Fruit fly (Drosophila melanogaster) whole organism, embryonic: ENCODE results near the gene sif.

Experiments
- B-H2 ChIP-seq: fragments of 200-800 bp; sonication (Bioruptor generic); optimal IDR thresholded peaks from 2 replicates; lab custom pipeline; 2018; ENCODE audit warnings: missing biosample characterization, mild to moderate bottlenecking, missing genetic modification characterization
- BEAF-32 ChIP-seq: fragments of 200-800 bp; sonication (Bioruptor generic); optimal IDR thresholded peaks from 3 replicates; lab custom pipeline; 2017; ENCODE audit warnings: missing biosample characterization, missing genetic modification characterization, mild to moderate bottlenecking, moderate library complexity, missing genetic modification reagents
- CG10321 ChIP-seq: fragments of 200-800 bp; sonication (Bioruptor generic); IDR thresholded peaks from 2 replicates; pipeline ENCODE4 v1.3.6; 2022; ENCODE audit warnings: missing biosample characterization, missing genetic modification characterization
- CG12391 ChIP-seq: fragments of 200-800 bp; sonication (Bioruptor generic); optimal IDR thresholded peaks from 3 replicates; lab custom pipeline; 2018; ENCODE audit warnings: missing biosample characterization, mild to moderate bottlenecking, missing genetic modification characterization, moderate library complexity
- CG12659 ChIP-seq: fragments of 200-800 bp; sonication (Bioruptor generic); optimal IDR thresholded peaks from 3 replicates; lab custom pipeline; 2017; ENCODE audit warnings: mild to moderate bottlenecking, missing biosample characterization, missing genetic modification reagents, missing genetic modification characterization
- CG13287 ChIP-seq: fragments of 200-800 bp; sonication (Bioruptor generic); IDR thresholded peaks from 2 replicates; pipeline ENCODE4 v1.3.6; 2022; ENCODE audit warnings: missing biosample characterization, missing genetic modification characterization; ENCODE audit not compliant: partially characterized antibody
- CG15601 ChIP-seq: fragments of 200-800 bp; sonication (Bioruptor generic); optimal IDR thresholded peaks from 3 replicates; lab custom pipeline; 2019; ENCODE audit warnings: missing biosample characterization, mild to moderate bottlenecking, missing genetic modification characterization, moderate library complexity
- CG16813 ChIP-seq: fragments of 200-800 bp; sonication (Bioruptor generic); IDR thresholded peaks from 3 replicates; pipeline ENCODE4 v1.3.6; 2022; ENCODE audit warnings: missing biosample characterization, missing genetic modification characterization; ENCODE audit not compliant: partially characterized antibody
- CG18262 ChIP-seq: fragments of 200-800 bp; optimal IDR thresholded peaks from 3 replicates; lab custom pipeline; 2019; ENCODE audit warnings: missing biosample characterization, mild to moderate bottlenecking, missing genetic modification characterization, moderate library complexity
- CG18476 ChIP-seq: fragments of 200-800 bp; sonication (Bioruptor generic); optimal IDR thresholded peaks from 2 replicates; lab custom pipeline; 2016; ENCODE audit warnings: missing biosample characterization, mild to moderate bottlenecking, missing genetic modification characterization
- CG32772 ChIP-seq: fragments of 200-800 bp; sonication (Bioruptor generic); IDR thresholded peaks from 2 replicates; pipeline ENCODE4 v1.3.6; 2022; ENCODE audit warnings: missing biosample characterization, missing genetic modification characterization
- CG9437 ChIP-seq: fragments of 200-800 bp; sonication (Bioruptor generic); optimal IDR thresholded peaks from 2 replicates; lab custom pipeline; 2018; ENCODE audit warnings: missing biosample characterization, mild to moderate bottlenecking, missing genetic modification characterization
- CG9797 ChIP-seq: fragments of 200-800 bp; sonication (Bioruptor generic); optimal IDR thresholded peaks from 3 replicates; lab custom pipeline; 2018; ENCODE audit warnings: missing biosample characterization, mild to moderate bottlenecking, missing genetic modification characterization
- CkIIα-i1 ChIP-seq: fragments of 200-800 bp; sonication (Bioruptor generic); IDR thresholded peaks from 2 replicates; pipeline ENCODE4 v1.3.6; 2022; ENCODE audit warnings: missing biosample characterization, missing genetic modification characterization
- E2f1 ChIP-seq: fragments of 200-800 bp; sonication (Bioruptor generic); IDR thresholded peaks from 2 replicates; pipeline ENCODE4 v1.3.6; 2022; ENCODE audit warnings: missing biosample characterization, missing genetic modification characterization
- E2f2 ChIP-seq: fragments of 200-800 bp; sonication (Bioruptor generic); IDR thresholded peaks from 2 replicates; pipeline ENCODE4 v1.3.6; 2022; ENCODE audit warnings: missing biosample characterization, missing genetic modification characterization
- Ets65A ChIP-seq: fragments of 200-800 bp; sonication (Bioruptor generic); peaks from one replicate; lab custom pipeline; 2016; ENCODE audit warnings: missing biosample characterization, missing genetic modification characterization
- GATAe ChIP-seq: fragments of 200-800 bp; sonication (Bioruptor generic); conservative IDR thresholded peaks from 2 replicates; pipeline ENCODE4 v1.3.6; 2022; ENCODE audit warnings: missing biosample characterization, missing genetic modification characterization
- HLH4C ChIP-seq: fragments of 200-800 bp; sonication (Bioruptor generic); IDR thresholded peaks from 3 replicates; pipeline ENCODE4 v1.3.6; 2022; ENCODE audit warnings: missing biosample characterization, missing genetic modification characterization; ENCODE audit not compliant: partially characterized antibody
- Hmx ChIP-seq: fragments of 200-800 bp; sonication (Bioruptor generic); optimal IDR thresholded peaks from 2 replicates; lab custom pipeline; 2016; ENCODE audit warnings: missing biosample characterization, missing genetic modification characterization
- Myb ChIP-seq: fragments of 200-800 bp; sonication (Bioruptor generic); optimal IDR thresholded peaks from 2 replicates; lab custom pipeline; 2016; ENCODE audit warnings: missing biosample characterization, missing genetic modification characterization
- Nf-YC ChIP-seq: fragments of 200-800 bp; optimal IDR thresholded peaks from 3 replicates; lab custom pipeline; 2019; ENCODE audit warnings: missing biosample characterization, mild to moderate bottlenecking, missing genetic modification characterization, moderate library complexity
- Oaz ChIP-seq: fragments of 200-800 bp; sonication (Bioruptor generic); IDR thresholded peaks from 2 replicates; pipeline ENCODE4 v1.3.6; 2022; ENCODE audit warnings: missing biosample characterization, missing genetic modification characterization
- Optix ChIP-seq: fragments of 200-800 bp; sonication (Bioruptor generic); IDR thresholded peaks from 3 replicates; pipeline ENCODE4 v1.3.6; 2022; ENCODE audit warnings: missing biosample characterization, missing genetic modification characterization
- Pdp1 ChIP-seq, 2 experiments: fragments of 200-800 bp; sonication (Bioruptor generic); optimal IDR thresholded peaks; 3 replicates each; lab custom pipeline; 2016; ENCODE audit warnings: missing biosample characterization in 2 of 2, missing genetic modification characterization in 2 of 2, mild to moderate bottlenecking in 1 of 2, moderate library complexity in 1 of 2
- Scr ChIP-seq: fragments of 200-800 bp; sonication (Bioruptor generic); IDR thresholded peaks from 2 replicates; pipeline ENCODE4 v1.3.6; 2022; ENCODE audit warnings: missing biosample characterization, missing genetic modification characterization; ENCODE audit not compliant: partially characterized antibody
- Ssrp ChIP-seq: fragments of 200-800 bp; sonication (Bioruptor generic); optimal IDR thresholded peaks from 2 replicates; lab custom pipeline; 2018; ENCODE audit warnings: missing biosample characterization, mild to moderate bottlenecking, missing genetic modification characterization, moderate library complexity
- YL-1 ChIP-seq: fragments of 200-800 bp; sonication (Bioruptor generic); optimal IDR thresholded peaks from 3 replicates; lab custom pipeline; 2017; ENCODE audit warnings: missing biosample characterization, mild to moderate bottlenecking, missing genetic modification characterization
- ato ChIP-seq: fragments of 200-800 bp; sonication (Bioruptor generic); IDR thresholded peaks from 2 replicates; pipeline ENCODE4 v1.3.6; 2022; ENCODE audit warnings: missing biosample characterization, missing genetic modification characterization; ENCODE audit not compliant: partially characterized antibody
- bbx ChIP-seq: fragments of 200-800 bp; sonication (Bioruptor generic); IDR thresholded peaks from 2 replicates; pipeline ENCODE4 v1.3.6; 2022; ENCODE audit warnings: missing biosample characterization, missing genetic modification characterization; ENCODE audit not compliant: partially characterized antibody
- bsh ChIP-seq, 2 experiments: fragments of 200-800 bp; sonication (Bioruptor generic); optimal IDR thresholded peaks; 2 replicates each; lab custom pipeline; 2017 to 2018; ENCODE audit warnings: mild to moderate bottlenecking in 2 of 2, missing biosample characterization in 2 of 2, missing genetic modification characterization in 2 of 2, moderate library complexity in 1 of 2
- chinmo ChIP-seq: fragments of 200-800 bp; sonication (Bioruptor generic); IDR thresholded peaks from 4 replicates; pipeline ENCODE4 v1.3.6; 2022; ENCODE audit warnings: missing biosample characterization, missing genetic modification characterization; ENCODE audit not compliant: partially characterized antibody
- corto ChIP-seq: fragments of 200-800 bp; sonication (Bioruptor generic); optimal IDR thresholded peaks from 2 replicates; lab custom pipeline; 2016; ENCODE audit warnings: missing biosample characterization, mild to moderate bottlenecking, missing genetic modification characterization, moderate library complexity
- dimm ChIP-seq: fragments of 200-800 bp; sonication (Bioruptor generic); IDR thresholded peaks from 2 replicates; pipeline ENCODE4 v1.3.6; 2022; ENCODE audit warnings: missing biosample characterization, missing genetic modification characterization
- dm ChIP-seq: fragments of 200-800 bp; sonication (Bioruptor generic); optimal IDR thresholded peaks from 3 replicates; lab custom pipeline; 2016; ENCODE audit warnings: missing biosample characterization, missing genetic modification characterization
- ftz-f1 ChIP-seq: fragments of 200-800 bp; sonication (Bioruptor generic); optimal IDR thresholded peaks from 2 replicates; lab custom pipeline; 2016; ENCODE audit warnings: missing biosample characterization, missing genetic modification characterization
- jigr1 ChIP-seq: fragments of 200-800 bp; sonication (Bioruptor generic); IDR thresholded peaks from 3 replicates; pipeline ENCODE4 v1.3.6; 2022; ENCODE audit warnings: missing biosample characterization, missing genetic modification characterization
- oc ChIP-seq: fragments of 200-800 bp; sonication (Bioruptor generic); optimal IDR thresholded peaks from 2 replicates; lab custom pipeline; 2018; ENCODE audit warnings: missing biosample characterization, mild to moderate bottlenecking, missing genetic modification characterization, moderate library complexity
- pfk ChIP-seq: fragments of 200-800 bp; sonication (Bioruptor generic); optimal IDR thresholded peaks from 2 replicates; lab custom pipeline; 2018; ENCODE audit warnings: missing biosample characterization, mild to moderate bottlenecking, missing genetic modification characterization, moderate library complexity
- pita ChIP-seq: fragments of 200-800 bp; sonication (Bioruptor generic); optimal IDR thresholded peaks from 2 replicates; lab custom pipeline; 2017; ENCODE audit warnings: missing biosample characterization, mild to moderate bottlenecking, missing genetic modification characterization
- pzg ChIP-seq: fragments of 200-800 bp; sonication (Bioruptor generic); optimal IDR thresholded peaks from 3 replicates; lab custom pipeline; 2018; ENCODE audit warnings: missing biosample characterization, mild to moderate bottlenecking, missing genetic modification characterization, moderate library complexity
- repo ChIP-seq: fragments of 200-800 bp; sonication (Bioruptor generic); optimal IDR thresholded peaks from 2 replicates; lab custom pipeline; 2016; ENCODE audit warnings: missing biosample characterization, missing genetic modification characterization
- stwl ChIP-seq: fragments of 200-800 bp; sonication (Bioruptor generic); optimal IDR thresholded peaks from 3 replicates; lab custom pipeline; 2018; ENCODE audit warnings: missing biosample characterization, mild to moderate bottlenecking, missing genetic modification characterization, moderate library complexity
- trem ChIP-seq: fragments of 200-800 bp; optimal IDR thresholded peaks from 3 replicates; lab custom pipeline; 2019; ENCODE audit warnings: missing biosample characterization, mild to moderate bottlenecking, missing genetic modification characterization, moderate library complexity
- tx ChIP-seq: fragments of 200-800 bp; sonication (Bioruptor generic); optimal IDR thresholded peaks from 2 replicates; lab custom pipeline; 2016; ENCODE audit warnings: missing biosample characterization, missing genetic modification characterization
- vvl ChIP-seq: fragments of 200-800 bp; sonication (Bioruptor generic); IDR thresholded peaks from 2 replicates; pipeline ENCODE4 v1.3.6; 2022; ENCODE audit warnings: missing biosample characterization, missing genetic modification characterization

The sif gene

DNA sequence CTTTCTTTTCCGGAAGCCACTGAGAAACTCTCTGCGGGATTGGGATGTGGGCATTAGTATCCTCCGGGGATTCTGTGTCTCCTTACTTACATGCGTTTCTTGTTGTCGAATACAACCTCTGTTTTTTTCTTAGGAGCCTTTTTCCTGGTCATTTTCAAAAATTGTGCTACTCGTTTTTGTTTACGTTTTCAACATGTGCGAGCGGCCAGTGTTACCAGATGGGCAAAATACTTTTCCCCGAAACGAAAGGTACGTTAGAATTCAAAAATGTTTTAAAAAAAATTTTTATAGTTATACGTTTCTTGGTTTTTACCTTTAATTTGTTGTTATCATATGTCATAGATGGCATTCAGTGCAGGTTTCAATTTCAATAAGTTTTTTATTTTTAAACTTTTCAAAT, 119.4 kb downstream of the sif start, which contains the start of gene vito (continued):
- TF ChIP-seq tx (GFP tag; lab: Kevin White, UChicago) (no peak), dm (GFP tag; lab: Kevin White, UChicago) (peak; percentile 70), oc (tag; lab: Kevin White, UChicago) (no peak), CG10321 (GFP tag; lab: Robert Waterston, UW) (no peak), E2f2 (GFP tag; lab: Robert Waterston, UW) (peak; percentile 51), CG9437 (peak; percentile 26), YL-1 (GFP tag; lab: Kevin White, UChicago) (peak; percentile 28), bsh (GFP tag; optimal IDR thresholded peaks at IDR 0.05; lab: Kevin White, UChicago) (no peak), CG13287 (GFP tag; lab: Robert Waterston, UW) (0 out of 2 replicates have a peak, but pooled peaks have one; percentile 14), CG32772 (GFP tag; lab: Robert Waterston, UW) (no peak), jigr1 (GFP tag; lab: Robert Waterston, UW) (no peak), Myb (peak; percentile 90), dimm (no peak), stwl (tag; lab: Kevin White, UChicago) (peak; percentile 10), CG18262 (tag; lab: Kevin White, UChicago) (no peak), E2f1 (GFP tag; lab: Robert Waterston, UW) (no peak), Hmx (GFP tag; lab: Kevin White, UChicago) (no peak), repo (no peak), ato (no peak), pfk (GFP tag; lab: Kevin White, UChicago) (no peak), CG18476 (GFP tag; lab: Kevin White, UChicago) (no peak), B-H2 (GFP tag; lab: Kevin White, UChicago) (no peak), Nf-YC (tag; lab: Kevin White, UChicago) (no peak), CkIIα-i1 (GFP tag; lab: Robert Waterston, UW) (no peak), Ssrp (tag; lab: Kevin White, UChicago) (no peak), CG9797 (GFP tag; lab: Kevin White, UChicago) (peak; percentile 15), pzg (GFP tag; lab: Kevin White, UChicago) (peak; percentile 16), pita (GFP tag; lab: Kevin White, UChicago) (no peak)

DNA sequence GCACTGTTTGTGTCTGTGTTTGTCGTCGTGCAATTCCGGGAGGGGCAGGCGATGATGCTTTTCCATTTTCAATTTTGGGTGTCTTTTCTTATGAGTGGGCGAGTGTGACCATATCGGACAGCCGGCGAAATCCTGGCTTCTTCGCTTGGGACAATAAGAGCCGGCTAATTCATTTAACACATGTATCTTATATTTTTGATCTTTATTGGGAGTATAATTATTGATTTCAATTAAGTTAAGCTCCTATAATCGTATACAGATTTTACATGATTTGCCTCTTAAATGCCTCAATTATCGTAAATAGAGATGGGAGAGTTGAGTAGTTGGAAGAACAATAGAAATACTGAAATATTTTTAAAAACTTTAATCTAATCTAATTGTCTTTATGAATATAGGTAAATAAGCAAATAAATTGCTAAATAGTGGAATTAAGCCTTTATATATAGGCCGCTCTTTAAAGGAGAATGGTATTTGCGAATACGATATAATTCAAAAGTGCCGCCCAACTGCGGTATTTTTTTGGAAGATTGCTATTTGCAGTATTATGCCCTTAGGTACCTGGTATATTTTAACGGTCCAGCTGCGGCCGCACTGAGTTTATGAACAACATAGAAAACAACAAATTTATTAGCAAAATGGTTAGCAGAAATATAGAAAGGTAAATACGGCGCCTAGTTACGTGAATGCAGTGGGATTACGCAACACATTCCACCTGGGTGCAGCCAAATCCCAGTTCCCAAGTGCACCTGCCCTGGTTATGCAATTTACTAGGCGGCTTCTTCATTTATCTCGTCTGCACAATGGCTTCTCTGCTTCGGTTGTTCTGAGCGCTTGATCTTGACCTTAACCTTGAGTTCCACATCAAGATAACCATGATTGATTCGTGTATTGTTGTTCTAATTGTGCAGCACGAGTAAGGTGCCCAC, 122.0 kb downstream of the sif start, which contains the start of the genes Myt1, PGRP-LD and Pmi:
Myt1 (minus strand) TSS at position 116 of the 926 bp plus-strand sequence.
PGRP-LD (plus strand) TSS at position 576 of the 926 bp plus-strand sequence.
Pmi (plus strand) TSS at position 576 of the 926 bp plus-strand sequence.
- no peak for TF ChIP-seq vvl (GFP tag; lab: Robert Waterston, UW)
- TF ChIP-seq trem (tag; lab: Kevin White, UChicago) = peak; percentile 48
- TF ChIP-seq BEAF-32 (GFP tag; lab: Kevin White, UChicago) = peak; percentile 69
- TF ChIP-seq Optix (GFP tag; lab: Robert Waterston, UW) = no peak
- peak; percentile 27 for TF ChIP-seq CG12391
- peak; percentile 26 for TF ChIP-seq YL-1 (GFP tag; lab: Kevin White, UChicago)
- no peak for TF ChIP-seq Oaz (GFP tag; lab: Robert Waterston, UW)
- 0 out of 4 replicates have a peak, but pooled peaks have one; percentile 62 for TF ChIP-seq chinmo (GFP tag; lab: Robert Waterston, UW)
- peak; percentile 79 for TF ChIP-seq ftz-f1 (GFP tag; lab: Kevin White, UChicago)
- TF ChIP-seq CG16813 = 0 out of 3 replicates have a peak, but pooled peaks have one; percentile 25
- peak in 1 of 2 experiments; percentile 98 for TF ChIP-seq Pdp1 (GFP tag; optimal IDR thresholded peaks at IDR 0.05; lab: Kevin White, UChicago)
- TF ChIP-seq pzg (GFP tag; lab: Kevin White, UChicago) = peak; percentile 42
- no peak for TF ChIP-seq corto
- peak; percentile 36; the same call in 1 of the 2 replicates for TF ChIP-seq Scr (GFP tag; lab: Robert Waterston, UW)
- TF ChIP-seq HLH4C (GFP tag; lab: Robert Waterston, UW) = 0 out of 3 replicates have a peak, but pooled peaks have one; percentile 17
- TF ChIP-seq Ets65A = no peak
- TF ChIP-seq GATAe (GFP tag; lab: Robert Waterston, UW) = no peak
- peak; percentile 3 for TF ChIP-seq CG15601
- peak; percentile 16; the same call in 1 of the 2 replicates for TF ChIP-seq CG13287 (GFP tag; lab: Robert Waterston, UW)
- TF ChIP-seq bbx (GFP tag; lab: Robert Waterston, UW) = no peak; the same call in 1 of the 2 replicates
- TF ChIP-seq CG12659 (GFP tag; lab: Kevin White, UChicago) = peak; percentile 9
